Worm (Caenorhabditis elegans): ENCODE measurements around the gene abu-10.

The abu-10 gene

ce11 chrX:3768717-3769116 is 29.3 kb upstream of the abu-10 start, which contains the start of gene F47B7.5:
TSS of gene F47B7.5 (minus strand) at chrX:3768817.
- TF ChIP-seq efl-3 (GFP tag; optimal IDR thresholded peaks at IDR 0.05) (no peak), alr-1 (tag; optimal IDR thresholded peaks at IDR 0.05; ENCODE audit: borderline replicate concordance) (no peak), ceh-8 (GFP tag; optimal IDR thresholded peaks at IDR 0.05) (no peak), sox-4 (tag; optimal IDR thresholded peaks at IDR 0.05) (no peak)

ce11 chrX:3772405-3772804 is 25.6 kb upstream of the abu-10 start, which contains the start of gene F47B7.2:
TSS of gene F47B7.2 (plus strand) at chrX:3772762.
- TF ChIP-seq pag-3 (tag; optimal IDR thresholded peaks at IDR 0.05; ENCODE audit: borderline replicate concordance, insufficient read depth) (no peak), irx-1 (tag; optimal IDR thresholded peaks at IDR 0.05) (no peak), mab-9 (GFP tag; IDR thresholded peaks at IDR 0.05) (no peak), elt-3 (tag; optimal IDR thresholded peaks at IDR 0.05) (no peak), ceh-63 (GFP tag; optimal IDR thresholded peaks at IDR 0.05) (no peak), nhr-47 (tag; optimal IDR thresholded peaks at IDR 0.05) (peak; percentile 60), snu-23 (GFP tag; optimal IDR thresholded peaks at IDR 0.05) (peak; percentile 57), efl-3 (GFP tag; optimal IDR thresholded peaks at IDR 0.05) (no peak), tbx-2 (tag; optimal IDR thresholded peaks at IDR 0.05) (peak; percentile 32), mef-2 (tag; optimal IDR thresholded peaks at IDR 0.05) (no peak), C34B4.2 (tag; optimal IDR thresholded peaks at IDR 0.05) (no peak), unc-62 (GFP tag; optimal IDR thresholded peaks at IDR 0.05) (no peak), unc-98 (GFP tag; IDR thresholded peaks at IDR 0.05) (no peak), hlh-17 (GFP tag; optimal IDR thresholded peaks at IDR 0.05; ENCODE audit: borderline replicate concordance) (no peak), fkh-8 (tag; optimal IDR thresholded peaks at IDR 0.05) (no peak), nhr-28 (tag; optimal IDR thresholded peaks at IDR 0.05) (no peak), aha-1 (tag; optimal IDR thresholded peaks at IDR 0.05) (no peak), fkh-4 (tag; optimal IDR thresholded peaks at IDR 0.05; ENCODE audit: borderline replicate concordance) (no peak), ama-1 (optimal IDR thresholded peaks at IDR 0.05) (no peak), ztf-4 (tag; optimal IDR thresholded peaks at IDR 0.05) (no peak), ceh-88 (GFP tag; IDR thresholded peaks at IDR 0.05) (no peak), nhr-237 (tag; optimal IDR thresholded peaks at IDR 0.05) (no peak), lsy-2 (tag; optimal IDR thresholded peaks at IDR 0.05) (peak; percentile 42 to 52), zag-1 (tag; optimal IDR thresholded peaks at IDR 0.05) (no peak), nhr-90 (tag; optimal IDR thresholded peaks at IDR 0.05; ENCODE audit: poor library complexity) (peak; percentile 7), F16B12.6 (tag; optimal IDR thresholded peaks at IDR 0.05) (peak; percentile 87), snpc-4 (tag; optimal IDR thresholded peaks at IDR 0.05) (peak; percentile 13), ztf-11 (tag; optimal IDR thresholded peaks at IDR 0.05) (no peak), fos-1 (tag; optimal IDR thresholded peaks at IDR 0.05) (no peak), unc-130 (tag; optimal IDR thresholded peaks at IDR 0.05) (peak; percentile 7), isw-1 (GFP tag; IDR thresholded peaks at IDR 0.05) (no peak), jun-1 (tag; optimal IDR thresholded peaks at IDR 0.05) (no peak), zip-4 (GFP tag; optimal IDR thresholded peaks at IDR 0.05) (no peak), xbp-1 (tag; optimal IDR thresholded peaks at IDR 0.05) (peak; percentile 54), lir-3 (tag; optimal IDR thresholded peaks at IDR 0.05; ENCODE audit: poor library complexity) (no peak), skn-1 (tag; optimal IDR thresholded peaks at IDR 0.05) (no peak), nhr-20 (tag; optimal IDR thresholded peaks at IDR 0.05) (peak; percentile 31), swsn-7 (tag; optimal IDR thresholded peaks at IDR 0.05) (peak; percentile 33), sptf-1 (tag; optimal IDR thresholded peaks at IDR 0.05) (no peak), egl-13 (tag; optimal IDR thresholded peaks at IDR 0.05) (no peak), mep-1 (tag; optimal IDR thresholded peaks at IDR 0.05) (peak; percentile 69), lin-15B (tag; optimal IDR thresholded peaks at IDR 0.05) (no peak), ets-5 (GFP tag; IDR thresholded peaks at IDR 0.05) (no peak), hpl-2 (GFP tag; optimal IDR thresholded peaks at IDR 0.05) (no peak), ceh-82 (tag; optimal IDR thresholded peaks at IDR 0.05) (no peak), sup-37 (GFP tag; optimal IDR thresholded peaks at IDR 0.05) (no peak), C16A3.4 (tag; optimal IDR thresholded peaks at IDR 0.05) (peak; percentile 25), ceh-90 (tag; optimal IDR thresholded peaks at IDR 0.05) (no peak), pax-3 (tag; optimal IDR thresholded peaks at IDR 0.05) (no peak)
